Fruit fly (Drosophila melanogaster): ENCODE results near the gene CG4607.
A peak's percentile ranks its signal among the peaks of the same experiment; 100 is the strongest.

DNA sequence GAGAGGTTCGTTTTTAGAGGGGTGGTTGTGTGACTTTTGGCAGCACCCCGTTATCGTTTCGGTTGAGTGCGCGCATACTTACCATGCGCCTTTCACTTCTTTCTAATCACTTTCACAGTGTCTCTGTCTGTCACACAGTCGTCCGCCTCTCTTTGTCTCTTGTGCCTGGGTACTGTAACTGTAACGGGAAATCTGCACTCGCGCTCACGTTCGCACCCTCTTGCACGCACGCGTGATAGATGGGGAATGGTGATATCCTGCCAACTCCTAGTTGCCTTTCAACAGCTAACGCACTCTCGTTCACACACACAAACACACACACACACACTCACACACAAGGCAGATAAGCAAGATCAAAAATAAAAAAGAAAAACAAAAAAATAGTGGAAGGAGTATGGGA, 13.2 kb downstream of the CG4607 start:
- TF ChIP-seq jim (GFP tag; optimal IDR thresholded peaks at IDR 0.05) (no peak), CrebA (GFP tag; optimal IDR thresholded peaks at IDR 0.05; ENCODE audit: borderline replicate concordance) (no peak), br (GFP tag; optimal IDR thresholded peaks at IDR 0.05) (no peak), foxo (GFP tag; optimal IDR thresholded peaks at IDR 0.05) (no peak), Dfd (GFP tag; optimal IDR thresholded peaks at IDR 0.05) (peak; percentile 11), lola (GFP tag; optimal IDR thresholded peaks at IDR 0.05) (no peak), psq (GFP tag; optimal IDR thresholded peaks at IDR 0.05) (no peak), h (GFP tag; optimal IDR thresholded peaks at IDR 0.05) (no peak), tai (GFP tag; optimal IDR thresholded peaks at IDR 0.05) (no peak), Hnf4 (GFP tag; optimal IDR thresholded peaks at IDR 0.05) (no peak), ey (GFP tag; optimal IDR thresholded peaks at IDR 0.05) (no peak), Mio (GFP tag; optimal IDR thresholded peaks at IDR 0.05) (no peak), fru (GFP tag; optimal IDR thresholded peaks at IDR 0.05) (no peak)
